Fruit fly (Drosophila melanogaster): Measurements from ENCODE around the gene CG13895.

dm6 chr3L:753568-754156 is 45.7 kb upstream of the CG13895 start:
- TF ChIP-seq dmrt99B (tag; optimal IDR thresholded peaks at IDR 0.05) (no peak), CG7839 (tag; optimal IDR thresholded peaks at IDR 0.05) (no peak), CG10979 (tag; optimal IDR thresholded peaks at IDR 0.05) (no peak), Nf-YC (tag; optimal IDR thresholded peaks at IDR 0.05) (peak; percentile 32), Kr (GFP tag; optimal IDR thresholded peaks at IDR 0.05) (no peak), nau (GFP tag; optimal IDR thresholded peaks at IDR 0.05) (no peak), CG2116 (GFP tag; optimal IDR thresholded peaks at IDR 0.05) (no peak), Dbx (GFP tag; IDR thresholded peaks at IDR 0.05) (peak; percentile 40; the same call in 2 of the 3 replicates), pfk (GFP tag; optimal IDR thresholded peaks at IDR 0.05) (no peak), NfI (GFP tag; optimal IDR thresholded peaks at IDR 0.05) (no peak), otp (GFP tag; IDR thresholded peaks at IDR 0.05) (no peak), CG14860 (GFP tag; IDR thresholded peaks at IDR 0.05; ENCODE audit: partially characterized antibody) (0 out of 3 replicates have a peak, but pooled peaks have one; percentile 46), Sox102F (GFP tag; optimal IDR thresholded peaks at IDR 0.05) (no peak), mam (GFP tag; optimal IDR thresholded peaks at IDR 0.05) (no peak)

Data from whole organism, embryonic.